Fruit fly (Drosophila melanogaster) whole organism, wandering third instar larva: Measurements from ENCODE around the gene CG11723.

Source experiments
- CG32264 ChIP-seq: fragments of 200-800 bp; sonication (Bioruptor generic); optimal IDR thresholded peaks from 2 replicates; lab custom pipeline; 2016; ENCODE audit warnings: missing biosample characterization, missing genetic modification characterization
- Myc ChIP-seq: fragments of >200 bp; optimal IDR thresholded peaks from 2 replicates; lab custom pipeline; 2017
- Rel ChIP-seq, 2 experiments: fragments of 200-800 bp; sonication (Bioruptor generic) in 1 of 2; optimal IDR thresholded peaks; 2 replicates in 1 of 2; 3 replicates in 1 of 2; lab custom pipeline; 2016 to 2019; ENCODE audit warnings: mild to moderate bottlenecking in 2 of 2, missing biosample characterization in 2 of 2, missing genetic modification characterization in 2 of 2, moderate library complexity in 1 of 2
- ey ChIP-seq: fragments of 200-800 bp; sonication (Bioruptor generic); optimal IDR thresholded peaks from 2 replicates; lab custom pipeline; 2016; ENCODE audit warnings: missing biosample characterization, missing genetic modification characterization
- psq ChIP-seq: fragments of 200-800 bp; sonication (Bioruptor generic); optimal IDR thresholded peaks from 3 replicates; lab custom pipeline; 2017; ENCODE audit warnings: missing biosample characterization, mild to moderate bottlenecking, missing genetic modification characterization, moderate library complexity
- rgr ChIP-seq: fragments of 200-800 bp; sonication (Bioruptor generic); optimal IDR thresholded peaks from 3 replicates; lab custom pipeline; 2016; ENCODE audit warnings: missing biosample characterization, mild to moderate bottlenecking, missing genetic modification characterization
- usp ChIP-seq: fragments of >200 bp; optimal IDR thresholded peaks from 2 replicates; lab custom pipeline; 2017; ENCODE audit warnings: missing biosample characterization, missing genetic modification characterization

dm6 chr2L:2172460-2173121 is 25.5 kb upstream of the CG11723 start:
- TF ChIP-seq rgr (no peak), usp (no peak), Myc (lab: Kevin White, UChicago) (no peak), Rel (GFP tag; optimal IDR thresholded peaks at IDR 0.05; lab: Kevin White, UChicago) (no peak), Rel (tag; optimal IDR thresholded peaks at IDR 0.05; lab: Kevin White, UChicago) (no peak), CG32264 (no peak), ey (GFP tag; lab: Kevin White, UChicago) (no peak), psq (no peak)
